Fruit fly (Drosophila melanogaster): ENCODE measurements around the gene Rsbp15.

Gene Rsbp15

dm6 chr3R:12259819-12260218, 37.6 kb downstream of the Rsbp15 start:
- no peak for TF ChIP-seq EcR (GFP tag; optimal IDR thresholded peaks at IDR 0.05)
- TF ChIP-seq usp (GFP tag; optimal IDR thresholded peaks at IDR 0.05), result no peak
- no peak for TF ChIP-seq psq (optimal IDR thresholded peaks at IDR 0.05)
- TF ChIP-seq CG8478 (optimal IDR thresholded peaks at IDR 0.05), result no peak
- no peak for TF ChIP-seq Dll (optimal IDR thresholded peaks at IDR 0.05)
- TF ChIP-seq pan (optimal IDR thresholded peaks at IDR 0.05), result no peak

- no peak for TF ChIP-seq CG8478 (optimal IDR thresholded peaks at IDR 0.05)
- TF ChIP-seq Dll (optimal IDR thresholded peaks at IDR 0.05), result no peak
Measured at dm6 chr3R:12260669-12261068, 38.5 kb downstream of the Rsbp15 start, which contains the start of gene CG44038. Gene CG44038 (plus strand): TSS chr3R:12260969.

- TF ChIP-seq Dll (optimal IDR thresholded peaks at IDR 0.05) (no peak), psq (optimal IDR thresholded peaks at IDR 0.05) (no peak), usp (GFP tag; optimal IDR thresholded peaks at IDR 0.05) (no peak), CG8478 (optimal IDR thresholded peaks at IDR 0.05) (no peak), pan (optimal IDR thresholded peaks at IDR 0.05) (no peak), EcR (GFP tag; optimal IDR thresholded peaks at IDR 0.05) (no peak)
Measured at dm6 chr3R:12269889-12270403, 47.8 kb downstream of the Rsbp15 start.

- TF ChIP-seq CG8478 (optimal IDR thresholded peaks at IDR 0.05) (no peak), EcR (GFP tag; optimal IDR thresholded peaks at IDR 0.05) (no peak), psq (optimal IDR thresholded peaks at IDR 0.05) (no peak), pan (optimal IDR thresholded peaks at IDR 0.05) (no peak), Dll (optimal IDR thresholded peaks at IDR 0.05) (no peak), usp (GFP tag; optimal IDR thresholded peaks at IDR 0.05) (no peak)
Measured at dm6 chr3R:12270590-12270989, 48.4 kb downstream of the Rsbp15 start, which contains the start of gene CG17738. Gene CG17738 (plus strand): TSS chr3R:12270890.

dm6 chr3R:12272826-12273225, 50.6 kb downstream of the Rsbp15 start, which contains the start of gene Sfp87B:
Gene Sfp87B (plus strand): TSS chr3R:12273126.
- TF ChIP-seq usp (GFP tag; optimal IDR thresholded peaks at IDR 0.05), result no peak
- TF ChIP-seq psq (optimal IDR thresholded peaks at IDR 0.05), result no peak
- TF ChIP-seq CG8478 (optimal IDR thresholded peaks at IDR 0.05), result no peak
- TF ChIP-seq EcR (GFP tag; optimal IDR thresholded peaks at IDR 0.05), result no peak
- TF ChIP-seq Dll (optimal IDR thresholded peaks at IDR 0.05), result no peak
- TF ChIP-seq pan (optimal IDR thresholded peaks at IDR 0.05), result no peak
